Worm (Caenorhabditis elegans): ENCODE data around the gene F59A7.12.

DNA sequence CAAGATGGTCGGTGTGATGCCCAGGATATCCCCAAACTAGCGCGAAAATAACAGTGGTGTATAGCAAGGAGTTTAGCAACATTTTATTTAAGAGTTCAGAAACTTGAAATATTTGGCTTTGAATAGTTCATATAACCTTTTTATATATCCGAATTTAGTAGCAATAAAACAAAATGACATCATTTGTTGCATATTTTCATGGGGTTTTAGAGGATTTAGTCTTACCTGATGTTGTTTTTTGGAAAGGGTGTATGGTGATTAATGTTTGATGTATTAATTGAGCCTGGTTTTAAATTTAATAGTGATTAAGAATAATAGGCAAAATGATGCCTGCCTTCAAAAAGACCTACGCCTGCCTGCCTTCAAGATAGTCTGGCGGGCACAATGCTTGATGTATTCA is 13.5 kb upstream of the F59A7.12 start, which contains the start of gene F59A7.2:
- TF ChIP-seq nhr-10 (tag; optimal IDR thresholded peaks at IDR 0.05) (no peak), nhr-21 (tag; optimal IDR thresholded peaks at IDR 0.05) (no peak)
